Worm (Caenorhabditis elegans): ENCODE measurements around the gene Y39G8C.2.

DNA sequence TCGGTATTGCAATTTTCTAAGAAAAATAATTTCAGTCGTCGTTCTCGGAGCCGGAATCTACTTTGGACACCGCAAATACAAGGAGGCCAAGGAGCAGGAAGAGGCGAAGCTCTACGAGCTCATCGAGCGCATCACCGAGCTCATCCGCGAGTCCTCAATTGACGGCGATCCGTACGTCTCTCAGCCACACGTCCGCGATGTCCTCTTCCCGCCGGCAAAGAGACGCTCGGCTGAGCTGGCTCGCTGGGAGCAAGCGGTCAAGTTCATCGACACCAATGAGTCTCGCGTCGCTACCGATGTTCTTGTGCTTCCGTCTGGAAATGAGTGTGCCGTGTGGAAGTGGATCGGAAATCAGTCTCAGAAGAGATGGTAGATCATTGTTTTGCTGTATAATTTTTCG lies 31.9 kb downstream of the Y39G8C.2 start:
- no peak for TF ChIP-seq ceh-40 (GFP tag; IDR thresholded peaks at IDR 0.05)
- TF ChIP-seq repo-1 (tag; optimal IDR thresholded peaks at IDR 0.05): no peak
- no peak for TF ChIP-seq lin-35 (GFP tag; optimal IDR thresholded peaks at IDR 0.05)
- no peak for TF ChIP-seq sdz-38 (tag; optimal IDR thresholded peaks at IDR 0.05)
- no peak for TF ChIP-seq die-1 (tag; optimal IDR thresholded peaks at IDR 0.05)
- no peak for TF ChIP-seq F37B4.10 (GFP tag; IDR thresholded peaks at IDR 0.05)
- no peak for TF ChIP-seq efl-1 (GFP tag; optimal IDR thresholded peaks at IDR 0.05)
- no peak for TF ChIP-seq ztf-18 (tag; optimal IDR thresholded peaks at IDR 0.05)
- TF ChIP-seq unc-62 (GFP tag; optimal IDR thresholded peaks at IDR 0.05): no peak
